Worm (Caenorhabditis elegans): Measurements from ENCODE around the gene F46H5.5.

- TF ChIP-seq dao-5 (tag; optimal IDR thresholded peaks at IDR 0.05), result no peak
- TF ChIP-seq him-1 (tag; optimal IDR thresholded peaks at IDR 0.05), result no peak
- no peak for TF ChIP-seq W03F9.2 (tag; optimal IDR thresholded peaks at IDR 0.05)
These were observed 36.6 kb downstream of the F46H5.5 start for ce11 chrX:7220209-7220608.

Data from whole organism, L4/young adult.